Worm (Caenorhabditis elegans) whole organism, L3 larva: ENCODE measurements around the gene clec-42.

Source experiments
- ama-1 ChIP-seq: fragments of 150-350 bp; optimal IDR thresholded peaks from 2 replicates; lab custom pipeline; 2018
- lin-39 ChIP-seq: fragments of 150-350 bp; optimal IDR thresholded peaks from 2 replicates; lab custom pipeline; 2018; ENCODE audit warnings: missing biosample characterization, missing genetic modification reagents, missing genetic modification characterization
- nhr-76 ChIP-seq: fragments of 150-350 bp; sonication (generic microtip); optimal IDR thresholded peaks from 5 replicates; lab custom pipeline; 2014; ENCODE audit warnings: missing biosample characterization, missing genetic modification characterization
- skn-1 ChIP-seq: fragments of 150-350 bp; optimal IDR thresholded peaks from 2 replicates; lab custom pipeline; 2014; ENCODE audit warnings: missing biosample characterization, missing genetic modification characterization
- unc-39 ChIP-seq: sonication (generic microtip); optimal IDR thresholded peaks from 4 replicates; lab custom pipeline; 2017; ENCODE audit warnings: missing biosample characterization, missing genetic modification characterization

ce11 chrV:18195006-18195405, 3.8 kb downstream of the clec-42 start, which contains the start of gene F16H6.3:
- no peak for TF ChIP-seq lin-39 (tag; lab: Kevin White, UChicago)
- no peak for TF ChIP-seq nhr-76
- TF ChIP-seq ama-1 (lab: Kevin White, UChicago): no peak
- TF ChIP-seq unc-39 (tag; lab: Kevin White, UChicago): no peak
- no peak for TF ChIP-seq skn-1 (tag; lab: Kevin White, UChicago)
